Worm (Caenorhabditis elegans): Measurements from ENCODE around the gene H40L08.7.

H40L08.7 gene

DNA sequence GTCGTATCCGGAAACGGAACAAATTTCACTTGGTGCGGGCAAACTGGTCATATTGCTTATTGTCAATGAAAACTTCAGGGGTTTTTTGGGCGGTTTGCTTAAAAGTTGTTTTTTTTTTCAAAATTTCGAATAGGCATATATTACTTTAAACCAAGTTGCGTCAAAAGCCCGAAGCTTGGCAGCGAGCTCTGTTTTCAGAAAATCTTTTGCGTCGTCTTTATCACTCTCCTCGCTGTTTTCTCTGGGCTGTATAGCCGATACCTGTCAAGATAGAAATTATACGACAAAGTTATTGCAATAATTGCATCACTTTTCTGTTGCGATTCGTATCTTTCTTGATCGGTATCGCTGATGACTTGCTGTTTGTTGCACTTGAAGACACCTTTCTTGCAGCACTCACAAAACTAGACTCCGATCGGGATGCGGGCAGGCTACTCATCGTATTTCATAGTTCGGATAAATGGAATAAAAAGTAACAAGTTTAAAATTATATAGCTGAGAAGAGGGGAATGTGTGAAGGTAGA, 1.4 kb downstream of the H40L08.7 start, which contains the start of the genes H40L08.3 and H40L08.9:
TSS of gene H40L08.3 (minus strand) at position 51 of the 524 bp plus-strand sequence.
TSS of gene H40L08.9 (minus strand) at position 439 of the 524 bp plus-strand sequence.
- TF ChIP-seq tbx-11 (GFP tag; IDR thresholded peaks at IDR 0.05) (no peak), flt-1 (GFP tag; IDR thresholded peaks at IDR 0.05) (no peak), hnd-1 (tag; optimal IDR thresholded peaks at IDR 0.05) (no peak), aly-1 (tag; optimal IDR thresholded peaks at IDR 0.05) (no peak), F13C5.2 (tag; optimal IDR thresholded peaks at IDR 0.05) (no peak), scrt-1 (GFP tag; IDR thresholded peaks at IDR 0.05) (no peak), sea-1 (GFP tag; conservative IDR thresholded peaks at IDR 0.05) (no peak), tra-4 (tag; optimal IDR thresholded peaks at IDR 0.05) (no peak), ceh-36 (tag; optimal IDR thresholded peaks at IDR 0.05) (no peak), tbx-37 (GFP tag; conservative IDR thresholded peaks at IDR 0.05) (no peak), pes-1 (GFP tag; IDR thresholded peaks at IDR 0.05) (no peak), B0310.2 (tag; optimal IDR thresholded peaks at IDR 0.05) (no peak), ets-7 (tag; optimal IDR thresholded peaks at IDR 0.05) (no peak), ceh-13 (GFP tag; optimal IDR thresholded peaks at IDR 0.05) (no peak), hmg-4 (GFP tag; optimal IDR thresholded peaks at IDR 0.05) (no peak), hmbx-1 (tag; optimal IDR thresholded peaks at IDR 0.05) (no peak), ama-1 (optimal IDR thresholded peaks at IDR 0.05) (no peak)

DNA sequence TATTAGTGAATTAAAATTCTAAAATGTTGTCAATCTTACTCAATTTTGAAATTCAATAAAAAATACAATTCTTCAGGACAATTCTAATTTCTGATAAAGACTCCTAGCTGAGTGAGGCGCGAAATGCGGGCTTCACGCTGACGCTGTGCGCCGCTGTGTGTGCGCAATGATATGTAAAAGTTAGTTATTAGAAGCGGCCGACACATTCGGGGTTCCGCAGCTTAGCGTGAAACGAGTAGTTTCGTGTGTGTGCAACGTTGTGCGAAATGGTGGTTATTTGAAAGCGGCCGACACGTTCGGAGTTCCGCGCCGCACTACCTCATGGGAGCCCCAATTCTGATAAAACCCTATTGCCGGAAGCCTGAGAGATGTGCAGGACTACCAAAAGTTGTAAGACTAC, 2.4 kb downstream of the H40L08.7 start:
- no peak for TF ChIP-seq hmbx-1 (tag; optimal IDR thresholded peaks at IDR 0.05)

DNA sequence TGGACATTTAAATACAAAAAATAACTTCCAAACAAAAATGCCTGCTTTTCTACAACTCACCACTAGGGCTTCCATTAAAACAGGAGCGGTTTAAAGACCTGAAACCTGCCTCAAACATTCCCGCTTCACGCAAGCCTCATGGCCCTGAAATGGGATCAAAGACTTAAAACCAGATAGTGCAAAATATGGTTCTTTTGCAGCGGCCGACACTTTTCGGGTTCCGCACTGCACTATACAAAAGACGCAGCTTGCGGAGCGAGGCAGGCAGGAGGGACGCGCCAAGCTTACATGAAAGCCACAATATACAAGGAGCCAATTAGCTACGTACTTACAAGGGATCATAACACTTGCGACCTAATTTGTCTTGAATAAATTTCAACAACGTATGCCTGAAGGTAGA, 4.1 kb downstream of the H40L08.7 start:
- TF ChIP-seq ceh-36 (tag; optimal IDR thresholded peaks at IDR 0.05): no peak
- TF ChIP-seq hnd-1 (tag; optimal IDR thresholded peaks at IDR 0.05): no peak
- TF ChIP-seq pes-1 (GFP tag; IDR thresholded peaks at IDR 0.05): no peak
- no peak for TF ChIP-seq aly-1 (tag; optimal IDR thresholded peaks at IDR 0.05)
- TF ChIP-seq tbx-37 (GFP tag; conservative IDR thresholded peaks at IDR 0.05): no peak
- TF ChIP-seq scrt-1 (GFP tag; IDR thresholded peaks at IDR 0.05): no peak
- no peak for TF ChIP-seq ceh-13 (GFP tag; optimal IDR thresholded peaks at IDR 0.05)
- TF ChIP-seq ama-1 (optimal IDR thresholded peaks at IDR 0.05): no peak
- TF ChIP-seq F13C5.2 (tag; optimal IDR thresholded peaks at IDR 0.05): no peak
- TF ChIP-seq B0310.2 (tag; optimal IDR thresholded peaks at IDR 0.05): no peak
- no peak for TF ChIP-seq hmg-4 (GFP tag; optimal IDR thresholded peaks at IDR 0.05)
- no peak for TF ChIP-seq flt-1 (GFP tag; IDR thresholded peaks at IDR 0.05)

DNA sequence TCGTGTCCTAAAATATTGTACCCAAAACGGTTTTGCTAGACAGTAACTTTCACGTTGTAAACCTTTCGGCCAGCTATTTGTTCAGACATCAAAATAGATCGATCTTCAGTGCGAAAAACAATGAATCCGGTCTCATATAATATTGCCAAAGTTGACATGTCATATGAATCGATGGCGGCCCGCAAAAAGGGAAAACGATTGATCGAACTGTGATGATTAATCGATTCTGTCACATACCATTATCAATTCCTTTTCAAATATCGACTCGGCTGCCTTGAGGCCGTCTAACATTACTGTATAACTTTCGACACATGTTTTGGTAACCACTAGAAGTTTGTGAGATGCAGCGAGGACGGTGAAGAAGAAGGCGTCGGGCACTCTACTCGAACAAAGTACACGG, 4.7 kb downstream of the H40L08.7 start:
- TF ChIP-seq hnd-1 (tag; optimal IDR thresholded peaks at IDR 0.05) (no peak), F13C5.2 (tag; optimal IDR thresholded peaks at IDR 0.05) (no peak), pes-1 (GFP tag; IDR thresholded peaks at IDR 0.05) (no peak), flt-1 (GFP tag; IDR thresholded peaks at IDR 0.05) (no peak), tbx-11 (GFP tag; IDR thresholded peaks at IDR 0.05) (no peak), tbx-37 (GFP tag; conservative IDR thresholded peaks at IDR 0.05) (no peak), sea-1 (GFP tag; conservative IDR thresholded peaks at IDR 0.05) (no peak), hmg-4 (GFP tag; optimal IDR thresholded peaks at IDR 0.05) (no peak), scrt-1 (GFP tag; IDR thresholded peaks at IDR 0.05) (no peak), hmbx-1 (tag; optimal IDR thresholded peaks at IDR 0.05) (no peak), ets-7 (tag; optimal IDR thresholded peaks at IDR 0.05) (no peak), ama-1 (optimal IDR thresholded peaks at IDR 0.05) (no peak)

DNA sequence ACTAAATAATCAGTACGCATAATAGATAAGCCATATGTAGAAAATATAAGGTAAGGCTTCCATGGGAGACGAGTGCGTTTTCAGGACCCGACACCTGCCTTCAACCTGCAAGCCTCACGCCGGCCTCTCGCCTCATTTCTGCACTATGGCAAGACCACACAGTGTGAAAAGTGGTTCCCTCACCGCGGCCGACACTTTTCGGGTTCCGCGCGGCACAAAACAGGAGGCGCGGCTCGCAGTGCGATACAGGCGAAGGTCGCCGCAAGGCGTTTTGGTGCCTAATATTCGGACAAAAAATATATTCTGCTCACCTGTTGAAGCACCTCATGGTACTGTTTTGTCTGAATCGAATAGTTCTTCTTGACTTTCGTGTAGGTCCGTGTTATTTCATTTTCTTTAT, 7.4 kb downstream of the H40L08.7 start:
- TF ChIP-seq ets-7 (tag; optimal IDR thresholded peaks at IDR 0.05): no peak
- TF ChIP-seq F13C5.2 (tag; optimal IDR thresholded peaks at IDR 0.05): no peak
- TF ChIP-seq tra-4 (tag; optimal IDR thresholded peaks at IDR 0.05): no peak
- no peak for TF ChIP-seq aly-1 (tag; optimal IDR thresholded peaks at IDR 0.05)
- no peak for TF ChIP-seq scrt-1 (GFP tag; IDR thresholded peaks at IDR 0.05)
- no peak for TF ChIP-seq B0310.2 (tag; optimal IDR thresholded peaks at IDR 0.05)
- TF ChIP-seq sea-1 (GFP tag; conservative IDR thresholded peaks at IDR 0.05): no peak
- TF ChIP-seq ama-1 (optimal IDR thresholded peaks at IDR 0.05): no peak
- no peak for TF ChIP-seq hmbx-1 (tag; optimal IDR thresholded peaks at IDR 0.05)
- TF ChIP-seq pes-1 (GFP tag; IDR thresholded peaks at IDR 0.05): no peak
- no peak for TF ChIP-seq flt-1 (GFP tag; IDR thresholded peaks at IDR 0.05)
- no peak for TF ChIP-seq tbx-11 (GFP tag; IDR thresholded peaks at IDR 0.05)
- no peak for TF ChIP-seq tbx-37 (GFP tag; conservative IDR thresholded peaks at IDR 0.05)
- TF ChIP-seq ceh-13 (GFP tag; optimal IDR thresholded peaks at IDR 0.05): no peak
- no peak for TF ChIP-seq hmg-4 (GFP tag; optimal IDR thresholded peaks at IDR 0.05)

DNA sequence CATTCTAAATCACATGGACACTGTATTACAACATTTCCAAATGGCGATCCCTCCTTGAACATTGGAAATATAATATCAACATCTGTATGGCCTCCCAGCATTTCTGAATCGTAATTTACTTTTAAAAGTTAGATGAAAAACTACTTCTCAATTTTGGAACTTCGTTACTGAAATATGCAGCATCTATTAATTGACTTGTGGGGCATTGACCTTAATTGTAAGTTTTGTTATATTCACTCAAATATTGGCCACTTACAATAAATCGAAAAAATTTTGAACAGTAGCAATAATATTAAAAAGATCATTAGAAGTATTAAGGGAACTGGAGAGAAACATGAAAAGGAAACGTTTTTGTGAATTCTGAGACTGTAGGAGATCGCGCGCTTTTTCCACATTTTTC, 8.3 kb downstream of the H40L08.7 start, which contains the start of gene mam-6:
TSS of gene mam-6 (minus strand) at position 101 of the 400 bp plus-strand sequence.
- TF ChIP-seq ceh-36 (tag; optimal IDR thresholded peaks at IDR 0.05) (no peak), hmg-4 (GFP tag; optimal IDR thresholded peaks at IDR 0.05) (no peak), ets-7 (tag; optimal IDR thresholded peaks at IDR 0.05) (no peak), flt-1 (GFP tag; IDR thresholded peaks at IDR 0.05) (no peak), pes-1 (GFP tag; IDR thresholded peaks at IDR 0.05) (no peak), tbx-37 (GFP tag; conservative IDR thresholded peaks at IDR 0.05) (no peak)

DNA sequence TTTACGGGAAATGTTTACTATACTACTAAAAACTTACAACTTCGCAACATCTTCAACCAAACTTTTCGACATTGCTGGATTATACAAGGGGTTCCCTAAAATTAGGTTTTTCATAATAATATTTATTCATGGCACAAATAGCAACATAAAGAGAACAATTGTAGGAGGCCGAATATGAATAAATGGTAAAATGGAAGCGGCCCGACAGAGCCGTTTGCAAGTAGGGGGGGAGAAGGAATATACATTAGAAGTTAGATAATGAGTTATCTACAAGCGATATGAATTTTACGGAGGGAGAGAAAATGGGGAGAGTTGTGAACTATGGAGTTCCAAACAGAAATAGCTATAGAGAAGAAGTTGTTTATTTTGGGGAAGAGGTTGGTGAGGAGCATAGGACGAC, 17.2 kb downstream of the H40L08.7 start, which contains the start of gene fbxa-96:
TSS of gene fbxa-96 (minus strand) at position 101 of the 400 bp plus-strand sequence.
- no peak for TF ChIP-seq hmbx-1 (tag; optimal IDR thresholded peaks at IDR 0.05)
- TF ChIP-seq flt-1 (GFP tag; IDR thresholded peaks at IDR 0.05): no peak
- no peak for TF ChIP-seq aly-1 (tag; optimal IDR thresholded peaks at IDR 0.05)
- no peak for TF ChIP-seq sea-1 (GFP tag; conservative IDR thresholded peaks at IDR 0.05)
- no peak for TF ChIP-seq ceh-13 (GFP tag; optimal IDR thresholded peaks at IDR 0.05)

DNA sequence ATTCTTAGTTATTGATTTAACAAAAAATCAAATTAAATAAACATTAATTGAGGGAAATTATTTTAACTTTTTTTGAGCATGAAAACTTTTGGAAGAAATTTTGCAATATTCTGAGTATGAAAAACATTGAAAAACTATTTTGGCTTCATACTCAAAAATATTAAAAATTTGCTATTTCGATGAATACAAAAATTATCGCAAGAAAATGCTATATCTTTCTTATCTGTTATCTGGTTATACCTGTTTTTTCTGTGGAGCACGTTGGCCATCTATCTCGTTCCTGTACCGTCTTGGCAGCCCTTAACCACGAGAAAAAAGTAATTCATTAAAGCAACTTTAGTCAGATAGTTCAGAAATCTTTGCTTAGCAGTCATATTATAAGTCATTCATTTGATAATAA, 19.6 kb downstream of the H40L08.7 start:
- TF ChIP-seq ama-1 (optimal IDR thresholded peaks at IDR 0.05) (no peak), B0310.2 (tag; optimal IDR thresholded peaks at IDR 0.05) (no peak)

Measured in whole organism, early embryonic.